Worm (Caenorhabditis elegans): ENCODE data around the gene C24D10.6.

- TF ChIP-seq cog-1 (tag; optimal IDR thresholded peaks at IDR 0.05), result no peak
- TF ChIP-seq ztf-29 (GFP tag; IDR thresholded peaks at IDR 0.05), result no peak
- TF ChIP-seq klf-2 (GFP tag; conservative IDR thresholded peaks at IDR 0.05), result no peak
- no peak for TF ChIP-seq tab-1 (GFP tag; IDR thresholded peaks at IDR 0.05)
- TF ChIP-seq ztf-23 (GFP tag; IDR thresholded peaks at IDR 0.05), result no peak
- TF ChIP-seq flt-1 (GFP tag; IDR thresholded peaks at IDR 0.05), result no peak
These were observed 42.5 kb upstream of the C24D10.6 start for ce11 chrIV:5202575-5202974.

Measured in whole organism, midembryonic.